Fruit fly (Drosophila melanogaster) whole organism: Measurements from ENCODE around the gene Art8.

ENCODE experiments used
- CG8478 ChIP-seq: fragments of >200 bp; optimal IDR thresholded peaks from 2 replicates; lab custom pipeline; 2018; ENCODE audit warnings: inconsistent platforms
- EcR ChIP-seq, 2 experiments: fragments of >200 bp; optimal IDR thresholded peaks; 2 replicates each; lab custom pipeline; 2017; ENCODE audit warnings: missing biosample characterization in 2 of 2, missing genetic modification characterization in 2 of 2, missing genetic modification reagents in 2 of 2
- pan ChIP-seq: fragments of >200 bp; optimal IDR thresholded peaks from 2 replicates; lab custom pipeline; 2017
- psq ChIP-seq: fragments of >200 bp; optimal IDR thresholded peaks from 2 replicates; lab custom pipeline; 2017

dm6 chr2L:10989162-10989561 is 21.7 kb downstream of the Art8 start, which contains the start of gene TTLL4A:
- no peak for TF ChIP-seq EcR (GFP tag; optimal IDR thresholded peaks at IDR 0.05; lab: Kevin White, UChicago)
- no peak for TF ChIP-seq CG8478 (lab: Kevin White, UChicago)
- TF ChIP-seq pan, result no peak
- TF ChIP-seq psq (lab: Kevin White, UChicago), result no peak
